Fruit fly (Drosophila melanogaster) whole organism, prepupa: Measurements from ENCODE around the gene CG34268.

Experiments used
- Blimp-1 ChIP-seq: fragments of 200-800 bp; sonication (Bioruptor generic); optimal IDR thresholded peaks from 3 replicates; lab custom pipeline; 2017; ENCODE audit warnings: missing biosample characterization, missing genetic modification characterization, mild to moderate bottlenecking, moderate library complexity, missing genetic modification reagents
- CG10631 ChIP-seq: fragments of 200-800 bp; sonication (Bioruptor generic); optimal IDR thresholded peaks from 2 replicates; lab custom pipeline; 2016; ENCODE audit warnings: missing biosample characterization, missing genetic modification characterization
- CG10669 ChIP-seq: fragments of 200-800 bp; sonication (Bioruptor generic); optimal IDR thresholded peaks from 3 replicates; lab custom pipeline; 2018; ENCODE audit warnings: missing biosample characterization, mild to moderate bottlenecking, missing genetic modification characterization, moderate library complexity
- CG11294 ChIP-seq: fragments of 200-800 bp; sonication (Bioruptor generic); IDR thresholded peaks from 2 replicates; pipeline ENCODE4 v1.3.6; 2022; ENCODE audit warnings: missing biosample characterization, missing genetic modification characterization
- CG11762 ChIP-seq: fragments of 200-800 bp; sonication (Bioruptor generic); optimal IDR thresholded peaks from 3 replicates; lab custom pipeline; 2016; ENCODE audit warnings: missing biosample characterization, missing genetic modification characterization; ENCODE audit not compliant: insufficient read depth
- CG15336 ChIP-seq: fragments of 200-800 bp; sonication (Bioruptor generic); IDR thresholded peaks from 2 replicates; pipeline ENCODE4 v1.3.6; 2022; ENCODE audit warnings: missing biosample characterization, missing genetic modification characterization
- CG1621 ChIP-seq: fragments of 200-800 bp; sonication (Bioruptor generic); optimal IDR thresholded peaks from 3 replicates; lab custom pipeline; 2018; ENCODE audit warnings: missing biosample characterization, mild to moderate bottlenecking, missing genetic modification characterization
- CG16779 ChIP-seq: fragments of 200-800 bp; sonication (Bioruptor generic); optimal IDR thresholded peaks from 3 replicates; lab custom pipeline; 2017; ENCODE audit warnings: missing biosample characterization, mild to moderate bottlenecking, missing genetic modification characterization
- CG3032 ChIP-seq: fragments of 200-800 bp; optimal IDR thresholded peaks from 2 replicates; lab custom pipeline; 2019; ENCODE audit warnings: missing biosample characterization, mild to moderate bottlenecking, missing genetic modification characterization, moderate library complexity
- CG32006 ChIP-seq: fragments of 200-800 bp; sonication (Bioruptor generic); optimal IDR thresholded peaks from 3 replicates; lab custom pipeline; 2017; ENCODE audit warnings: missing biosample characterization, mild to moderate bottlenecking, missing genetic modification characterization
- CG4318 ChIP-seq: fragments of 200-800 bp; sonication (Bioruptor generic); optimal IDR thresholded peaks from 3 replicates; lab custom pipeline; 2017; ENCODE audit warnings: missing biosample characterization, mild to moderate bottlenecking, missing genetic modification characterization
- CG6276 ChIP-seq: fragments of 200-800 bp; sonication (Bioruptor generic); optimal IDR thresholded peaks from 2 replicates; lab custom pipeline; 2017; ENCODE audit warnings: missing biosample characterization, mild to moderate bottlenecking, missing genetic modification characterization
- CG6792 ChIP-seq: fragments of 200-800 bp; sonication (Bioruptor generic); optimal IDR thresholded peaks from 3 replicates; lab custom pipeline; 2016; ENCODE audit warnings: missing biosample characterization, missing genetic modification characterization
- CG6808 ChIP-seq: fragments of 200-800 bp; sonication (Bioruptor generic); optimal IDR thresholded peaks from 3 replicates; lab custom pipeline; 2017; ENCODE audit warnings: missing biosample characterization, missing genetic modification characterization, mild to moderate bottlenecking, moderate library complexity, missing genetic modification reagents
- CG6854 ChIP-seq: fragments of 200-800 bp; sonication (Bioruptor generic); optimal IDR thresholded peaks from 2 replicates; lab custom pipeline; 2017; ENCODE audit warnings: missing biosample characterization, mild to moderate bottlenecking, missing genetic modification characterization
- CG7368 ChIP-seq: fragments of 200-800 bp; sonication (Bioruptor generic); optimal IDR thresholded peaks from 3 replicates; lab custom pipeline; 2016; ENCODE audit warnings: missing biosample characterization, missing genetic modification characterization
- CG8119 ChIP-seq: fragments of 200-800 bp; sonication (Bioruptor generic); IDR thresholded peaks from 3 replicates; pipeline ENCODE4 v1.3.6; 2022; ENCODE audit warnings: missing biosample characterization, missing genetic modification characterization
- CG8319 ChIP-seq: fragments of 200-800 bp; sonication (Bioruptor generic); optimal IDR thresholded peaks from 3 replicates; lab custom pipeline; 2016; ENCODE audit warnings: missing biosample characterization, missing genetic modification characterization
- Eip75B ChIP-seq: fragments of 200-800 bp; sonication (Bioruptor generic); optimal IDR thresholded peaks from 3 replicates; lab custom pipeline; 2016; ENCODE audit warnings: missing biosample characterization, missing genetic modification characterization
- Eip78C ChIP-seq: fragments of 200-800 bp; sonication (Bioruptor generic); peaks from one replicate; lab custom pipeline; 2016; ENCODE audit warnings: missing biosample characterization, missing genetic modification characterization
- Eip93F ChIP-seq: fragments of 200-800 bp; sonication (Bioruptor generic); optimal IDR thresholded peaks from 2 replicates; lab custom pipeline; 2016; ENCODE audit warnings: missing biosample characterization, mild to moderate bottlenecking, missing genetic modification characterization
- Ets96B ChIP-seq: fragments of 200-800 bp; optimal IDR thresholded peaks from 2 replicates; lab custom pipeline; 2019; ENCODE audit warnings: missing biosample characterization, mild to moderate bottlenecking, missing genetic modification characterization, moderate library complexity
- Hr38 ChIP-seq: sonication (Bioruptor generic); optimal IDR thresholded peaks from 2 replicates; lab custom pipeline; 2016; ENCODE audit warnings: missing biosample characterization, missing genetic modification characterization
- Lpt ChIP-seq: fragments of 200-800 bp; sonication (Bioruptor generic); optimal IDR thresholded peaks from 3 replicates; lab custom pipeline; 2016; ENCODE audit warnings: missing biosample characterization, missing genetic modification characterization
- Met ChIP-seq: fragments of 200-800 bp; sonication (Bioruptor generic); optimal IDR thresholded peaks from 3 replicates; lab custom pipeline; 2016; ENCODE audit warnings: missing biosample characterization, missing genetic modification characterization
- OdsH ChIP-seq: fragments of 200-800 bp; sonication (Bioruptor generic); optimal IDR thresholded peaks from 3 replicates; lab custom pipeline; 2016; ENCODE audit warnings: missing biosample characterization, missing genetic modification characterization
- Sox102F ChIP-seq: fragments of 200-800 bp; sonication (Bioruptor generic); optimal IDR thresholded peaks from 2 replicates; lab custom pipeline; 2016; ENCODE audit warnings: missing biosample characterization, mild to moderate bottlenecking, missing genetic modification characterization
- Sox15 ChIP-seq: fragments of 200-800 bp; sonication (Bioruptor generic); optimal IDR thresholded peaks from 3 replicates; lab custom pipeline; 2016; ENCODE audit warnings: missing biosample characterization, missing genetic modification characterization
- achi ChIP-seq: fragments of 200-800 bp; sonication (Bioruptor generic); optimal IDR thresholded peaks from 3 replicates; lab custom pipeline; 2016; ENCODE audit warnings: missing biosample characterization, missing genetic modification characterization
- acj6 ChIP-seq: fragments of 200-800 bp; sonication (Bioruptor generic); optimal IDR thresholded peaks from 3 replicates; lab custom pipeline; 2016; ENCODE audit warnings: missing biosample characterization, missing genetic modification characterization
- cyc ChIP-seq: fragments of 200-800 bp; sonication (Bioruptor generic); optimal IDR thresholded peaks from 3 replicates; lab custom pipeline; 2016; ENCODE audit warnings: missing biosample characterization, missing genetic modification characterization
- dac ChIP-seq: fragments of 200-800 bp; sonication (Bioruptor generic); optimal IDR thresholded peaks from 2 replicates; lab custom pipeline; 2017; ENCODE audit warnings: missing biosample characterization, mild to moderate bottlenecking, missing genetic modification characterization
- eg ChIP-seq: fragments of 200-800 bp; sonication (Bioruptor generic); IDR thresholded peaks from 3 replicates; pipeline ENCODE4 v1.3.6; 2022; ENCODE audit warnings: missing biosample characterization, missing genetic modification characterization
- fd59A ChIP-seq: fragments of 200-800 bp; sonication (Bioruptor generic); optimal IDR thresholded peaks from 2 replicates; lab custom pipeline; 2017; ENCODE audit warnings: missing biosample characterization, mild to moderate bottlenecking, missing genetic modification characterization, missing genetic modification reagents
- fd85E ChIP-seq: fragments of 200-800 bp; sonication (Bioruptor generic); optimal IDR thresholded peaks from 3 replicates; lab custom pipeline; 2016; ENCODE audit warnings: missing biosample characterization, missing genetic modification characterization
- salr ChIP-seq, 2 experiments: fragments of 200-800 bp; sonication (Bioruptor generic); optimal IDR thresholded peaks; 3 replicates each; lab custom pipeline; 2016 to 2018; ENCODE audit warnings: missing biosample characterization in 2 of 2, missing genetic modification characterization in 2 of 2, mild to moderate bottlenecking in 1 of 2
- spab ChIP-seq: fragments of 200-800 bp; sonication (Bioruptor generic); optimal IDR thresholded peaks from 2 replicates; lab custom pipeline; 2017; ENCODE audit warnings: missing biosample characterization, mild to moderate bottlenecking, missing genetic modification characterization, missing genetic modification reagents
- ss ChIP-seq, 2 experiments: fragments of 200-800 bp; sonication (Bioruptor generic); optimal IDR thresholded peaks; 2 replicates in 1 of 2; 3 replicates in 1 of 2; lab custom pipeline; 2017 to 2018; ENCODE audit warnings: mild to moderate bottlenecking in 2 of 2, missing biosample characterization in 2 of 2, missing genetic modification characterization in 2 of 2, moderate library complexity in 1 of 2
- svp ChIP-seq: fragments of 200-800 bp; sonication (Bioruptor generic); peaks from one replicate; lab custom pipeline; 2016; ENCODE audit warnings: missing biosample characterization, missing genetic modification characterization
- vri ChIP-seq: fragments of 200-800 bp; sonication (Bioruptor generic); optimal IDR thresholded peaks from 3 replicates; lab custom pipeline; 2016; ENCODE audit warnings: missing biosample characterization, mild to moderate bottlenecking, missing genetic modification characterization

CG34268 gene

DNA sequence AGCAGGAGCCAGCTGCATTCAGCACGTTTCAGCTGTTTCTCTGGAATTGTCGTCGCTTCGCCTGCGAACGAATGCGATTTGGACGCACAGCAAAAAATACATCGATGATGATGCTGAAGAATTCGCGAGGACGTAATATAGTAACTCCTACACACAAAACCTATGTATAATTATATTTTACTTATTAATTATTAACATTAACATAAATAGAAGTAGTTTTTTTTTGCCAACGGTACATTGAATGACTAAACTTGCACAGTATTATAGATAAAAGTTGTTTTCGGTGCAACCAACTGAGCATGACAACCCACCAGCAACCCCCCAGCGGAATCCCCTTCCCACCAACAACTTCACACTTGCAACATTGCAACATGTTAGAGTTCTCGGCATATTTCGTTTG, 15.4 kb upstream of the CG34268 start (continued):
- TF ChIP-seq cyc (no peak), CG4318 (no peak), CG6276 (GFP tag; lab: Kevin White, UChicago) (no peak), dac (GFP tag; lab: Kevin White, UChicago) (no peak), CG11294 (GFP tag; lab: Robert Waterston, UW) (0 out of 2 replicates have a peak, but pooled peaks have one; percentile 17), CG15336 (GFP tag; lab: Robert Waterston, UW) (peak; percentile 69), Sox15 (no peak), CG8119 (GFP tag; lab: Robert Waterston, UW) (peak; percentile 70), CG6854 (GFP tag; lab: Kevin White, UChicago) (no peak), CG8319 (no peak), spab (GFP tag; lab: Kevin White, UChicago) (no peak), CG3032 (tag; lab: Kevin White, UChicago) (no peak), salr (GFP tag; optimal IDR thresholded peaks at IDR 0.05; lab: Kevin White, UChicago) (peak in 1 of 2 experiments; percentile 11), Met (GFP tag; lab: Kevin White, UChicago) (no peak)
- TF ChIP-seq, all 60 proteins: peak for 17

DNA sequence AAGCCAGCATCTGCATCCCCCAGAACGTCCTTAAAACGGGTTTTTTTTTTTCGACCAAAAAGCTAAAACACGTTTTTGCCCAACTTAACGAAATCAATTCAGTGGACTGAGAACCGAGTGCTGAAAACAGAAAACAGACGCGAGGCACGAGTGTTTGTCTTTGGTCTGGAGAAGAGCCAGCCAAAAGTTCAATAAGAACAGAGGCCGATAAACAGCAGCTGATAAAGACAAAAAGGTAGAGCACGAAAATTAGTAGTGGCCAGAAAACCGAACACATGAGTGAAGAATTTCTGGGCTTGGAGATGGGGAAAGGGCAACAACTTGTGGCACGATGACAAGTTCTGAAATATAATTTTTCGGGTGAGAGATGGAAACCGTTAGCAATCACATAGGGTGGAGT, 12.6 kb upstream of the CG34268 start:
- TF ChIP-seq Hr38 (GFP tag; lab: Kevin White, UChicago) (no peak), svp (peak; percentile 51)

DNA sequence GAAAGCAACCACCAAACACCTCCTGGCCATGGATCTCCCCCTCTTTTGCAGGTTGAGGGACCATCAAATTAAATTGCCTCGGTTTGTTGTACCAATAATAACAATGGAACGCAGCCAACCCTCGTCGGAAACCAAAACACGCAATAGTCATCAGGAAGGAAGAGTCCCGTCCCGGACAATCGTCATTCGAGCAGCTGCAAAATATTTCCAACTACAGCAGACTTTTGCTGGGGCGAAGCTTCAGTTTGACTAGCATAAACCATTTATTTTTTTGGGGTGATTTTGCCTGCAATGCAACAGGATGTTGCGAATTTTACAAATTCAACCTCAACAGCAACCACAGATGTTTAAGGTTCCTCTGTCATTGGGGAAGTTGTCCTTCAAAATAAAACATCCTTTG, 12.2 kb upstream of the CG34268 start:
- TF ChIP-seq fd85E (no peak), ss (GFP tag; optimal IDR thresholded peaks at IDR 0.05; lab: Kevin White, UChicago) (peak in 1 of 2 experiments; percentile 10)

DNA sequence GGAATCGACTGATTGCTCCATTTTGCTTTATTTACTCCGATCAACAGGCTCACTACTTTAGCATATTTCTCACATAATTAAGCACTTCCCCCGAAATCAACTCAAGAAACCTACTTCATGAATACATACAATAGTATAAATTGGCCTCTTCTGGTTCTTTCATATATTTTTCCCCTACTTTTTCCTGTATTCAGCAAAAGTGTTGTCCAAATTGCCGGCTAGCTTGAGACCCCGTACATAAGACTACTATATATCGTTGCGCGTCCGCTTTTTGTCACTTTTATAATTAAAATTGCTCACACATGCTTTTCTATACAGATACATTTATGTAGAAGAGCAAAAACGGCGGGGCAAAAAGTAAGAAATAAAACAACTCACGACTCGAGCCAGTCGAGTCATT, 11.4 kb upstream of the CG34268 start:
- TF ChIP-seq spab (GFP tag; lab: Kevin White, UChicago), result no peak
- no peak for TF ChIP-seq vri (GFP tag; lab: Kevin White, UChicago)
- TF ChIP-seq Eip75B (GFP tag; lab: Kevin White, UChicago), result no peak
- TF ChIP-seq Eip93F (GFP tag; lab: Kevin White, UChicago), result no peak
- no peak for TF ChIP-seq CG4318

DNA sequence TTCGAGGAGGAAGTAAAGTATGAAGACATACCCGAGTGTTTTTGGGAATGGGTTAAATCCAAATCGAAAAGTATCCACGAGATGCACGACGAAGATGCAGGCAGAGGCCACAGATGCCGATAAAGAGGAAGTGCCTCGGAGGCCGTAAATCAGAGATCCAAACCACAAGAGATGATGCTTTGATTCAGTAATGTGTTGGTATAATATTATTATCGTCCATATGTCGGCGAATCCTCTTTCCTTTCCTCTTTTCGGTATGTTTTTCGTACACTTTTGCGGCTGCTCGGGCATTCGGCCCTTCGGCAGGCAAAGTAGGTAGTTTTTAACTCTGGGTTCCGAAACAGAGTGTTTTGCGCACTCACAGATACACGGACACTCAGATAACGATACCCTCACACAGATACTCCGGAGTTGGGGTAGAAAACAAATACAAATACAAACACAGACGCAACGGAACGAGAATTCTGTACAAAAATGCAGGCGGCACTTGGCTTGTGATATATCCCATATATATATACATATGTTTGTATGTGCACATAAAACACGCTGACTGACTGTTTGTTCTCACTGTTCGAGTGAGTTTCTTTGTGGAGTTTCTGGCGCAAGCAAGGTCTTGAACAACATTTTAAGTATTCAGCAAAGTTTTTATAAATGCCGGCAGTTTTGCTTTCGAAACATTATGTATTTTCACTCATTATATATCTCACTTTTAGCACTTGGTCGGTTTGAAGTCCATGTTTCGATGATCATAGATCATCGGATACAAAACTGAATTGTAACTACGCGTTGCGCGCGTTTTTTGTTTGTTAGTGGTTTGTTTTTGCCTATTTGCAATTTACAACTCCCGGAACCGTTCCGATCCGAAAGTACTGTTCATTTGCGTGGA, 10.6 kb upstream of the CG34268 start:
- TF ChIP-seq CG11762 (no peak), Eip78C (GFP tag; lab: Kevin White, UChicago) (peak; percentile 65), acj6 (no peak), CG6276 (GFP tag; lab: Kevin White, UChicago) (peak; percentile 7), fd59A (GFP tag; lab: Kevin White, UChicago) (no peak), OdsH (GFP tag; lab: Kevin White, UChicago) (no peak), Sox15 (no peak), CG10669 (GFP tag; lab: Kevin White, UChicago) (no peak), CG6854 (GFP tag; lab: Kevin White, UChicago) (peak; percentile 9), CG15336 (GFP tag; lab: Robert Waterston, UW) (peak; percentile 28; the same call in 1 of the 2 replicates), eg (GFP tag; lab: Robert Waterston, UW) (peak; percentile 54; the same call in 1 of the 3 replicates), CG6808 (GFP tag; lab: Kevin White, UChicago) (peak; percentile 17), CG32006 (GFP tag; lab: Kevin White, UChicago) (no peak), CG8119 (GFP tag; lab: Robert Waterston, UW) (no peak; the same call in 2 of the 3 replicates), CG4318 (no peak), CG8319 (no peak), CG6792 (no peak), CG7368 (GFP tag; lab: Kevin White, UChicago) (no peak), vri (GFP tag; lab: Kevin White, UChicago) (peak; percentile 1), achi (GFP tag; lab: Kevin White, UChicago) (no peak), Lpt (GFP tag; lab: Kevin White, UChicago) (no peak), CG3032 (tag; lab: Kevin White, UChicago) (peak; percentile 22), Ets96B (tag; lab: Kevin White, UChicago) (peak; percentile 8), Eip75B (GFP tag; lab: Kevin White, UChicago) (peak; percentile 9), CG10631 (no peak), Blimp-1 (GFP tag; lab: Kevin White, UChicago) (no peak), CG1621 (tag; lab: Kevin White, UChicago) (no peak), Sox102F (GFP tag; lab: Kevin White, UChicago) (no peak), spab (GFP tag; lab: Kevin White, UChicago) (no peak), CG11294 (GFP tag; lab: Robert Waterston, UW) (no peak), CG16779 (tag; lab: Kevin White, UChicago) (no peak), svp (no peak)
